Fruit fly (Drosophila melanogaster) whole organism, prepupa: Measurements from ENCODE around the gene CG9727.

Source experiments
- Blimp-1 ChIP-seq: fragments of 200-800 bp; sonication (Bioruptor generic); optimal IDR thresholded peaks from 3 replicates; lab custom pipeline; 2017; ENCODE audit warnings: missing biosample characterization, missing genetic modification characterization, mild to moderate bottlenecking, moderate library complexity, missing genetic modification reagents
- CG10669 ChIP-seq: fragments of 200-800 bp; sonication (Bioruptor generic); optimal IDR thresholded peaks from 3 replicates; lab custom pipeline; 2018; ENCODE audit warnings: missing biosample characterization, mild to moderate bottlenecking, missing genetic modification characterization, moderate library complexity
- CG11294 ChIP-seq: fragments of 200-800 bp; sonication (Bioruptor generic); IDR thresholded peaks from 2 replicates; pipeline ENCODE4 v1.3.6; 2022; ENCODE audit warnings: missing biosample characterization, missing genetic modification characterization
- CG11762 ChIP-seq: fragments of 200-800 bp; sonication (Bioruptor generic); optimal IDR thresholded peaks from 3 replicates; lab custom pipeline; 2016; ENCODE audit warnings: missing biosample characterization, missing genetic modification characterization; ENCODE audit not compliant: insufficient read depth
- CG15336 ChIP-seq: fragments of 200-800 bp; sonication (Bioruptor generic); IDR thresholded peaks from 2 replicates; pipeline ENCODE4 v1.3.6; 2022; ENCODE audit warnings: missing biosample characterization, missing genetic modification characterization
- CG16779 ChIP-seq: fragments of 200-800 bp; sonication (Bioruptor generic); optimal IDR thresholded peaks from 3 replicates; lab custom pipeline; 2017; ENCODE audit warnings: missing biosample characterization, mild to moderate bottlenecking, missing genetic modification characterization
- CG3032 ChIP-seq: fragments of 200-800 bp; optimal IDR thresholded peaks from 2 replicates; lab custom pipeline; 2019; ENCODE audit warnings: missing biosample characterization, mild to moderate bottlenecking, missing genetic modification characterization, moderate library complexity
- CG3919 ChIP-seq: fragments of 200-800 bp; sonication (Bioruptor generic); optimal IDR thresholded peaks from 3 replicates; lab custom pipeline; 2016; ENCODE audit warnings: missing biosample characterization, missing genetic modification characterization
- CG4318 ChIP-seq: fragments of 200-800 bp; sonication (Bioruptor generic); optimal IDR thresholded peaks from 3 replicates; lab custom pipeline; 2017; ENCODE audit warnings: missing biosample characterization, mild to moderate bottlenecking, missing genetic modification characterization
- CG6808 ChIP-seq: fragments of 200-800 bp; sonication (Bioruptor generic); optimal IDR thresholded peaks from 3 replicates; lab custom pipeline; 2017; ENCODE audit warnings: missing biosample characterization, missing genetic modification characterization, mild to moderate bottlenecking, moderate library complexity, missing genetic modification reagents
- CG6854 ChIP-seq: fragments of 200-800 bp; sonication (Bioruptor generic); optimal IDR thresholded peaks from 2 replicates; lab custom pipeline; 2017; ENCODE audit warnings: missing biosample characterization, mild to moderate bottlenecking, missing genetic modification characterization
- CG7368 ChIP-seq: fragments of 200-800 bp; sonication (Bioruptor generic); optimal IDR thresholded peaks from 3 replicates; lab custom pipeline; 2016; ENCODE audit warnings: missing biosample characterization, missing genetic modification characterization
- CG8119 ChIP-seq: fragments of 200-800 bp; sonication (Bioruptor generic); IDR thresholded peaks from 3 replicates; pipeline ENCODE4 v1.3.6; 2022; ENCODE audit warnings: missing biosample characterization, missing genetic modification characterization
- CG9139 ChIP-seq: fragments of 200-800 bp; sonication (Bioruptor generic); optimal IDR thresholded peaks from 3 replicates; lab custom pipeline; 2017; ENCODE audit warnings: missing biosample characterization, mild to moderate bottlenecking, missing genetic modification characterization
- Eip78C ChIP-seq: fragments of 200-800 bp; sonication (Bioruptor generic); peaks from one replicate; lab custom pipeline; 2016; ENCODE audit warnings: missing biosample characterization, missing genetic modification characterization
- Eip93F ChIP-seq: fragments of 200-800 bp; sonication (Bioruptor generic); optimal IDR thresholded peaks from 2 replicates; lab custom pipeline; 2016; ENCODE audit warnings: missing biosample characterization, mild to moderate bottlenecking, missing genetic modification characterization
- Ets21C ChIP-seq: fragments of 200-800 bp; sonication (Bioruptor generic); optimal IDR thresholded peaks from 3 replicates; lab custom pipeline; 2016; ENCODE audit warnings: missing biosample characterization, missing genetic modification characterization
- Ets96B ChIP-seq: fragments of 200-800 bp; optimal IDR thresholded peaks from 2 replicates; lab custom pipeline; 2019; ENCODE audit warnings: missing biosample characterization, mild to moderate bottlenecking, missing genetic modification characterization, moderate library complexity
- Gug ChIP-seq: fragments of 200-800 bp; sonication (Bioruptor generic); IDR thresholded peaks from 2 replicates; pipeline ENCODE4 v1.3.6; 2022; ENCODE audit warnings: missing biosample characterization, missing genetic modification characterization
- Hr38 ChIP-seq: sonication (Bioruptor generic); optimal IDR thresholded peaks from 2 replicates; lab custom pipeline; 2016; ENCODE audit warnings: missing biosample characterization, missing genetic modification characterization
- Hr39 ChIP-seq: fragments of 200-800 bp; sonication (Bioruptor generic); optimal IDR thresholded peaks from 2 replicates; lab custom pipeline; 2016; ENCODE audit warnings: missing biosample characterization, missing genetic modification characterization
- Hr4 ChIP-seq: fragments of 200-800 bp; sonication (Bioruptor generic); optimal IDR thresholded peaks from 3 replicates; lab custom pipeline; 2016; ENCODE audit warnings: missing biosample characterization, missing genetic modification characterization
- Met ChIP-seq: fragments of 200-800 bp; sonication (Bioruptor generic); optimal IDR thresholded peaks from 3 replicates; lab custom pipeline; 2016; ENCODE audit warnings: missing biosample characterization, missing genetic modification characterization
- OdsH ChIP-seq: fragments of 200-800 bp; sonication (Bioruptor generic); optimal IDR thresholded peaks from 3 replicates; lab custom pipeline; 2016; ENCODE audit warnings: missing biosample characterization, missing genetic modification characterization
- Sox14 ChIP-seq: fragments of 200-800 bp; sonication (Bioruptor generic); optimal IDR thresholded peaks from 3 replicates; lab custom pipeline; 2016; ENCODE audit warnings: missing biosample characterization, missing genetic modification characterization
- Sox15 ChIP-seq: fragments of 200-800 bp; sonication (Bioruptor generic); optimal IDR thresholded peaks from 3 replicates; lab custom pipeline; 2016; ENCODE audit warnings: missing biosample characterization, missing genetic modification characterization
- achi ChIP-seq: fragments of 200-800 bp; sonication (Bioruptor generic); optimal IDR thresholded peaks from 3 replicates; lab custom pipeline; 2016; ENCODE audit warnings: missing biosample characterization, missing genetic modification characterization
- cyc ChIP-seq: fragments of 200-800 bp; sonication (Bioruptor generic); optimal IDR thresholded peaks from 3 replicates; lab custom pipeline; 2016; ENCODE audit warnings: missing biosample characterization, missing genetic modification characterization
- dac ChIP-seq: fragments of 200-800 bp; sonication (Bioruptor generic); optimal IDR thresholded peaks from 2 replicates; lab custom pipeline; 2017; ENCODE audit warnings: missing biosample characterization, mild to moderate bottlenecking, missing genetic modification characterization
- dsx ChIP-seq: fragments of 200-800 bp; optimal IDR thresholded peaks from 3 replicates; lab custom pipeline; 2019; ENCODE audit warnings: missing biosample characterization, mild to moderate bottlenecking, missing genetic modification characterization, moderate library complexity; ENCODE audit not compliant: poor library complexity, severe bottlenecking
- eg ChIP-seq: fragments of 200-800 bp; sonication (Bioruptor generic); IDR thresholded peaks from 3 replicates; pipeline ENCODE4 v1.3.6; 2022; ENCODE audit warnings: missing biosample characterization, missing genetic modification characterization
- fd59A ChIP-seq: fragments of 200-800 bp; sonication (Bioruptor generic); optimal IDR thresholded peaks from 2 replicates; lab custom pipeline; 2017; ENCODE audit warnings: missing biosample characterization, mild to moderate bottlenecking, missing genetic modification characterization, missing genetic modification reagents
- fd85E ChIP-seq: fragments of 200-800 bp; sonication (Bioruptor generic); optimal IDR thresholded peaks from 3 replicates; lab custom pipeline; 2016; ENCODE audit warnings: missing biosample characterization, missing genetic modification characterization
- fkh ChIP-seq: fragments of 200-800 bp; sonication (Bioruptor generic); optimal IDR thresholded peaks from 3 replicates; lab custom pipeline; 2017; ENCODE audit warnings: missing biosample characterization, mild to moderate bottlenecking, missing genetic modification characterization, moderate library complexity
- net ChIP-seq: fragments of 200-800 bp; sonication (Bioruptor generic); optimal IDR thresholded peaks from 3 replicates; lab custom pipeline; 2016; ENCODE audit warnings: missing biosample characterization, missing genetic modification characterization
- pdm3 ChIP-seq: fragments of 200-800 bp; sonication (Bioruptor generic); optimal IDR thresholded peaks from 3 replicates; lab custom pipeline; 2016; ENCODE audit warnings: missing biosample characterization, missing genetic modification characterization
- spab ChIP-seq: fragments of 200-800 bp; sonication (Bioruptor generic); optimal IDR thresholded peaks from 2 replicates; lab custom pipeline; 2017; ENCODE audit warnings: missing biosample characterization, mild to moderate bottlenecking, missing genetic modification characterization, missing genetic modification reagents
- svp ChIP-seq: fragments of 200-800 bp; sonication (Bioruptor generic); peaks from one replicate; lab custom pipeline; 2016; ENCODE audit warnings: missing biosample characterization, missing genetic modification characterization
- vri ChIP-seq: fragments of 200-800 bp; sonication (Bioruptor generic); optimal IDR thresholded peaks from 3 replicates; lab custom pipeline; 2016; ENCODE audit warnings: missing biosample characterization, mild to moderate bottlenecking, missing genetic modification characterization

Gene CG9727

DNA sequence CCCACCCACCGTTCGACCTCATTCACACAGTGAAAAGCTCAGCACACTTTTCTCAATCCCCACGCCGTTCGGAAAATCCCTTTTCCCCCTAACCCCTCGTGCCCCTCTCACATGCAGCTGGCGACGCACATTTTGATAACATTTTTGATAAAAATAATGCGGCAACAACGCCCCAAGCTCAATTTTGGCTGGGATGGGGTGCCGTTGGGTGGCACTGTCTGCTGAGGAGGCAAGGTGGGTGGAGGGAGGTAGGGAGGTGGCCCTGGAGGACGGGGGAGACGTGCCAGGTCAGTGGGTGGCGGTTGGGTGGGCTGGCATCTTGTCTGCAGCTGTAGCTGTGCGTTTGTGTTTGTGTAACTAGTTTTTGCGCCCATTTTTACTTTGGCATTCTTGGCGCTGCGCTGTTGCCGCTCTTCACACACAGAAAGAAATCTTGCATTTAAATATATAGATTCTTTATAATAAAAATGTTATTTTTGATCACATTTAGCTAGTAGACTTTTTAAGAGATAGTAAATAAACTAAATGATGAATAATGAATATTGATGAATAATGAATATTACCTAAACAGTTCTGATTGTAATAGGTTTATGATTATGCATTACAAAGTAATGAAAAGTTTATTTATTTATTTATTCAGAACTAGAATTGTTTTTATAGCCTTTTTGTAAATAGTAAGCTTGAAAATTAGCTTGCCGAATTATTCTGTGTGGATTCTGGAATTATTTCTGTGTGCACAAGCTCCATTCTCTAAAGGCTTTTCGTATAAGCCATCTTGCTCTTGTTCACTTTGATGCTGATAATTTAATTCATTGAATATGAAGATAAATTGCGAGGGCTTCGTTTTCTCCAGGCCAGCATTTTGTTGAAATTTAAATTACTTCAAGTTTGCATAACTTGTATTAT is 41.8 kb downstream of the CG9727 start (continued):
- 0 out of 3 replicates have a peak, but pooled peaks have one; percentile 19 for TF ChIP-seq CG8119
- TF ChIP-seq cyc: no peak
- no peak for TF ChIP-seq eg (GFP tag; lab: Robert Waterston, UW)
- TF ChIP-seq fd85E (GFP tag; lab: Kevin White, UChicago): no peak
- TF ChIP-seq Met (GFP tag; lab: Kevin White, UChicago): no peak
- TF ChIP-seq dac: no peak
- TF ChIP-seq Sox15 (GFP tag; lab: Kevin White, UChicago): no peak
- no peak for TF ChIP-seq CG6854
- no peak for TF ChIP-seq CG11762 (GFP tag; lab: Kevin White, UChicago)
- no peak for TF ChIP-seq Hr38
- TF ChIP-seq CG6808 (GFP tag; lab: Kevin White, UChicago): no peak
- peak; percentile 53 for TF ChIP-seq Eip78C (GFP tag; lab: Kevin White, UChicago)
- TF ChIP-seq fkh (GFP tag; lab: Kevin White, UChicago): no peak
- no peak for TF ChIP-seq pdm3 (GFP tag; lab: Kevin White, UChicago)
- peak; percentile 8 for TF ChIP-seq dsx (GFP tag; lab: Kevin White, UChicago)
- no peak for TF ChIP-seq CG11294
- TF ChIP-seq OdsH: peak; percentile 39
- no peak for TF ChIP-seq CG10669
- TF ChIP-seq Sox14 (GFP tag; lab: Kevin White, UChicago): no peak
- peak; percentile 9 for TF ChIP-seq Hr4 (GFP tag; lab: Kevin White, UChicago)
- TF ChIP-seq achi: peak; percentile 24

DNA sequence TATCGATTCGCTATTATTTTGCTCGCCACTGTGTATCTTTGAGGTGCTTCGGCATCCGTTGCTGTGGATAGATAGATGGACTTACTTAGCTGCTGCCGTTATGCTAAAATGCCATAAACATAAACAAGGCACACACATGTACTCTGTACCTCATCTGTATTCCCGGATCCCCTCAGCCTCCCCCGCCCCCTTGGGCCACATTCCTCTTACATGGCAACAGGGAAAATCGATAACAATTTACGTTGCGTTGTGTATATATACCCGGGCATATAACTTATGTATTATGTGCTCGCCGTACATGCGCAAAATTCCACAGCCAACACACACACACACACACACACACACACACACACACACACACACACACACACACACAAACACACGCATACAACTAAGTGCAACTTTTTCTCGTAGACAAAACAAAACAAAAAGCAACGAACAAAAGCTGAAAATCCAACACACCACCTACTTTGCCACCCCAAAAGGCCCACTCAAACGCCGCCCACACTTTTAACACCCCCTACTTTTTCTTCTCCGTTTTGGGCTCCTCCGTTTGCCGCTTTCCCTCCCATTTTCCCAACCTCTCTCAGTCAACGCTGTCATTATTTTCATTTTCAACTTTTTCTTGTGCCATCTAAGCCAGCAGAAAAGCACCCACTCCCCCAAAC is 42.6 kb downstream of the CG9727 start:
- TF ChIP-seq fd59A (GFP tag; lab: Kevin White, UChicago) (no peak), Eip78C (GFP tag; lab: Kevin White, UChicago) (peak; percentile 28)
- TF ChIP-seq, all 60 proteins: peak for 1

DNA sequence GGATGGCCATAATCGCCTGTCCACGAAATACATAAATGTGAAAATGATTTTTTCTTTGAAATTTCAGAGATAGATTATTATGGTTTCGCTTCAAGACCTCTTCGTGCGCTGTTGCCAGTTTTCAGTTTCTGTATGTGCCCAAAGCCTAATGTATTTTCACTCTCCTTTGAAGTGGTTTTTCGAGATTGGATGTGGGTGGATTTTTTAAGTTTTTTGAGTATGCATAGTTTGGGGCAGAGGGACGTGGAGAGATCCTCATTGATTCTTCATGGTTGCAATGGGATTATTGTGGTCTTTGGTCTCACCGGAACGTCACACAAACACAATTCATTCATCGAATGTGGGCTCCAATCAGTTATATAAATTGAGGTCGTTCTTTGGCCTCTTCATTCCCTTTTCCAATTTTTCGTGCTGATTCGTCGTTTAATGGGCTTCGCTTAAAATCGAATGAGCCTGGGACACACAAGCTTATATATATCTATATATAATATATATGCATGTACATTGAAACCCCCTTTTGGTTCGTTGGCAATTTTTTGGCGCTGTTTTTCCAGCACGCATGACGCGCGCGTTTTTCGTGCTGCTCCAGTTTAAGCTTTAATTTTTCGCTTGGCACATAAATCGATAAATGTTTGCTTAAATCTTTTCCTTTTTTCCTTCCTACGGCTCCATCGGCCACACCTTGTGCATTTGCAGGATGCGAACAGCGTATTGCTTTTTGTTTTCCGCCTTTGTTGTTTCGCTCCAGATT is 44.8 kb downstream of the CG9727 start:
- peak; percentile 77 for TF ChIP-seq svp
- TF ChIP-seq CG9139: no peak
- TF ChIP-seq CG4318 (GFP tag; lab: Kevin White, UChicago): no peak
- 0 out of 2 replicates have a peak, but pooled peaks have one; percentile 15 for TF ChIP-seq CG15336 (GFP tag; lab: Robert Waterston, UW)
- TF ChIP-seq, all 60 proteins: peak for 2

DNA sequence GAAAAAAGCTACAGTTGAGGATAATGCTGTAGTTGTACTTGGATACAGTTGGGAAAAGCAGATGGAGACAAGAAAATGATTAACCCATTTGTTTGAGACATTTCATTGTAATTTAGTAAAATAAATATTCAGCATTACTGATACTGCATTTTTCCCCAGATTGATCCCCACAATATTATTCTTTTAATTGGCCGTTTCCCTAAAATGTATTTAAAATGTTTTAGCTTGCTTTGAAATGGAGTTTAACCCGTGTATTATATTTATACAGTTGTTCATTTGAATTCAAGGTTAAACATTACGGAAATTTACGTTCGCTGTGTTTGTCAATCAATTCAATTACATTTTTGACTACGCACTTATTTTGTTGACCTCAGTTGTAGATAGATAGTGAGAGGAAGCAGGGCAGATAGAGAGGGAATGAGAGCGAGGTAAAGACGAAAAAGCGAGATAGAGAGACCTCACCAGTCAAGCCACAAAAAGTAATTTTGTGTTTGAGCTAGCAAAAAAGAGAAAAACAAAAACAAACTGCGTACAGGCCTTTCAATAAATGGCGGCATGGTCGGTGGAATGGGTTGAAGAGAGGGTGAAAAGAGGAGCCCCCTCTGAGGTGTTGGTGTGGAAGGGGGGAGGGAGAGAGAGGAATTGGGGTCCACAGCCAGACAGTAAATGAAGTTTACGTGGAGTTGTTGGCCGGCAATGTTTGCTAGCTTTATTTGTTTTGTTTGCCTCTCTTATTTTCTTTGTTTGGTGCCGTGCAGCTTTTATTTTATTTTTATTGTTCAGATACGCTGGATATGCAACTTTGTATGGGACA is 45.9 kb downstream of the CG9727 start:
- TF ChIP-seq Eip93F (GFP tag; lab: Kevin White, UChicago) (no peak), spab (GFP tag; lab: Kevin White, UChicago) (peak; percentile 68), Ets96B (tag; lab: Kevin White, UChicago) (peak; percentile 63), fkh (GFP tag; lab: Kevin White, UChicago) (peak; percentile 81), CG6808 (GFP tag; lab: Kevin White, UChicago) (peak; percentile 75), Gug (GFP tag; lab: Robert Waterston, UW) (peak; percentile 37), vri (GFP tag; lab: Kevin White, UChicago) (peak; percentile 23), CG11294 (peak; percentile 64), CG16779 (tag; lab: Kevin White, UChicago) (peak; percentile 75), CG3032 (tag; lab: Kevin White, UChicago) (peak; percentile 77), Blimp-1 (GFP tag; lab: Kevin White, UChicago) (no peak), eg (GFP tag; lab: Robert Waterston, UW) (peak; percentile 61), CG7368 (GFP tag; lab: Kevin White, UChicago) (peak; percentile 67), Hr38 (peak; percentile 12), net (GFP tag; lab: Kevin White, UChicago) (peak; percentile 85), Hr39 (GFP tag; lab: Kevin White, UChicago) (peak; percentile 78), OdsH (peak; percentile 86), cyc (peak; percentile 69), CG11762 (GFP tag; lab: Kevin White, UChicago) (peak; percentile 71), Ets21C (GFP tag; lab: Kevin White, UChicago) (peak; percentile 56), CG3919 (GFP tag; lab: Kevin White, UChicago) (peak; percentile 81), svp (peak; percentile 85), achi (peak; percentile 82)
